Comparison of ENCODE assay signal across 7 worm cellular contexts in the genomic region with DNA sequence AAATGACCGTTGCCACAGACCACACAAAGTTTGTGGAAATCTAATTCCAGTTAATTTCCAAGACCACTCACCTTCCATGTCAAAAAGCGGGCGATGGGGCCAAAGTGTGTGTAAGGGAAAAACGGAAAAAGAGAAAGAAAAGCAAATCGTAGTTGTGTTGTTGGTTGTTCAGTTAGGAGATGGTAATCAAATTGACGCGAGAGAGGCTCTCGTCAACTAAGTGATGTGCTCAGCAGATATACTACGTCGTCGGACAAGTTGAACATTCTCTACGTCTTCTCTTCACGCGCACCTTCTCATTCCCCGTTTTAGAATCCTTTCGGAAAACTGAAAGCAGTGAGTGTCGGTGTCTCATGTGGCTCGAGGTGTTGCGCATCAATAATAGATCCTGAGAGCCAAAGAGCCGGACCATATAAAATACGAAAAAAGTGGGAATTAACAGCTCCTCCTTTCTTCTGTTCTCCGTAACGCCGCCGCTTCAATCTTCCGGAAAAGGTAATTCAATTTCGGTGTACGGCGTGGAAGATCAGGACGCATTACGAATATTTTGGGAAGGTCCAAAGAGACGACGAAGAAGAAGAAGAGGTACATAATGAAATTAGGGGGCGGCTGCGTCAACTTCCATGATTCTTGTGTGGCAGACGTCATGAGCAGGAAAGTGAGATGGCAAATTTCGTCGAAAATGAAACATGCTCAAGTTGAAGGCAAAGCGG.
A peak's percentile ranks its signal among the peaks of the same experiment; 100 is the strongest.
TF ChIP-seq lines count a peak whose summit lies in the region.

No protein-coding gene starts in this region.

TF ChIP-seq in whole organism, L1 larva, 84 proteins besides CTCF, POLR2A, EP300 and RAD21:
- TF ChIP-seq fkh-10 (GFP tag; optimal IDR thresholded peaks at IDR 0.05; lab: Kevin White, UChicago) (peak; percentile 46), ces-1 (GFP tag; optimal IDR thresholded peaks at IDR 0.05; lab: Kevin White, UChicago) (peak; percentile 56), lin-14 (GFP tag; optimal IDR thresholded peaks at IDR 0.05; lab: Kevin White, UChicago) (peak; percentile 35), mdl-1 (tag; optimal IDR thresholded peaks at IDR 0.05; lab: Kevin White, UChicago) (no peak), tlp-1 (tag; optimal IDR thresholded peaks at IDR 0.05; lab: Kevin White, UChicago) (no peak)

TF ChIP-seq in whole organism, L2 larva, 48 proteins besides CTCF, POLR2A, EP300 and RAD21:
- TF ChIP-seq ama-1 (optimal IDR thresholded peaks at IDR 0.05; lab: Kevin White, UChicago) (no peak), nhr-23 (tag; optimal IDR thresholded peaks at IDR 0.05; lab: Kevin White, UChicago) (no peak), sem-4 (tag; optimal IDR thresholded peaks at IDR 0.05; lab: Kevin White, UChicago) (peak; percentile 30)
TF ChIP-seq in whole organism, L2 larva: peak in this region for 1.

TF ChIP-seq in whole organism, L3 larva, 47 proteins besides CTCF, POLR2A, EP300 and RAD21:
- TF ChIP-seq nhr-12 (tag; optimal IDR thresholded peaks at IDR 0.05; lab: Kevin White, UChicago) (no peak), nhr-11 (tag; optimal IDR thresholded peaks at IDR 0.05; lab: Kevin White, UChicago) (no peak), fkh-10 (GFP tag; optimal IDR thresholded peaks at IDR 0.05; lab: Kevin White, UChicago) (peak; percentile 29), fkh-2 (tag; optimal IDR thresholded peaks at IDR 0.05; lab: Kevin White, UChicago) (no peak), elt-3 (tag; optimal IDR thresholded peaks at IDR 0.05; lab: Kevin White, UChicago) (no peak), mml-1 (tag; optimal IDR thresholded peaks at IDR 0.05; lab: Kevin White, UChicago) (no peak)

TF ChIP-seq in whole organism, L4 larva, 104 proteins besides CTCF, POLR2A, EP300 and RAD21:
- TF ChIP-seq cey-2 (tag; optimal IDR thresholded peaks at IDR 0.05; lab: Kevin White, UChicago; ENCODE audit: borderline replicate concordance, insufficient read depth), result no peak
- no peak for TF ChIP-seq spr-3 (GFP tag; optimal IDR thresholded peaks at IDR 0.05; lab: Kevin White, UChicago)
- 0 out of 2 replicates have a peak, but pooled peaks have one; percentile 11 for TF ChIP-seq ctbp-1 (GFP tag; IDR thresholded peaks at IDR 0.05; lab: Robert Waterston, UW)
- no peak for TF ChIP-seq tra-1 (GFP tag; IDR thresholded peaks at IDR 0.05; lab: Robert Waterston, UW)
- TF ChIP-seq ces-1 (GFP tag; optimal IDR thresholded peaks at IDR 0.05; lab: Kevin White, UChicago), result peak; percentile 46
- TF ChIP-seq unc-62 (GFP tag; optimal IDR thresholded peaks at IDR 0.05 in 1 of 2; lab: Kevin White, UChicago), result peak in 1 of 2 experiments; percentile 30
- TF ChIP-seq unc-62 (tag; optimal IDR thresholded peaks at IDR 0.05; lab: Kevin White, UChicago), result no peak
- no peak for TF ChIP-seq lir-3 (tag; optimal IDR thresholded peaks at IDR 0.05; lab: Kevin White, UChicago)
- TF ChIP-seq dmd-8 (GFP tag; IDR thresholded peaks at IDR 0.05; lab: Robert Waterston, UW), result no peak
- TF ChIP-seq lim-7 (GFP tag; IDR thresholded peaks at IDR 0.05; lab: Robert Waterston, UW), result no peak
- TF ChIP-seq attf-4 (tag; optimal IDR thresholded peaks at IDR 0.05; lab: Kevin White, UChicago), result no peak

TF ChIP-seq in whole organism, late embryonic, 69 proteins besides CTCF, POLR2A, EP300 and RAD21:
- no peak for TF ChIP-seq dmd-4 (tag; optimal IDR thresholded peaks at IDR 0.05; lab: Kevin White, UChicago; ENCODE audit: borderline replicate concordance)
- no peak for TF ChIP-seq che-1 (tag; optimal IDR thresholded peaks at IDR 0.05; lab: Kevin White, UChicago)
- no peak for TF ChIP-seq npax-4 (tag; optimal IDR thresholded peaks at IDR 0.05; lab: Kevin White, UChicago)
- TF ChIP-seq sox-4 (tag; optimal IDR thresholded peaks at IDR 0.05; lab: Kevin White, UChicago), result no peak
- no peak for TF ChIP-seq nhr-232 (tag; optimal IDR thresholded peaks at IDR 0.05; lab: Kevin White, UChicago)
- no peak for TF ChIP-seq ceh-6 (GFP tag; optimal IDR thresholded peaks at IDR 0.05; lab: Kevin White, UChicago)
- TF ChIP-seq unc-42 (tag; optimal IDR thresholded peaks at IDR 0.05; lab: Kevin White, UChicago), result peak; percentile 94
- no peak for TF ChIP-seq sox-2 (GFP tag; IDR thresholded peaks at IDR 0.05; lab: Robert Waterston, UW)
- peak; percentile 23 for TF ChIP-seq fkh-10 (GFP tag; optimal IDR thresholded peaks at IDR 0.05; lab: Kevin White, UChicago)
- TF ChIP-seq ceh-19 (GFP tag; optimal IDR thresholded peaks at IDR 0.05; lab: Kevin White, UChicago), result no peak
- TF ChIP-seq pag-3 (tag; optimal IDR thresholded peaks at IDR 0.05; lab: Kevin White, UChicago; ENCODE audit: borderline replicate concordance), result no peak
- no peak for TF ChIP-seq ceh-48 (tag; optimal IDR thresholded peaks at IDR 0.05; lab: Kevin White, UChicago)
- peak; percentile 28 for TF ChIP-seq ceh-31 (tag; optimal IDR thresholded peaks at IDR 0.05; lab: Kevin White, UChicago)
- no peak for TF ChIP-seq unc-3 (GFP tag; conservative IDR thresholded peaks at IDR 0.05; lab: Robert Waterston, UW)
- TF ChIP-seq unc-3 (tag; optimal IDR thresholded peaks at IDR 0.05; lab: Kevin White, UChicago), result no peak
- no peak for TF ChIP-seq lin-11 (tag; optimal IDR thresholded peaks at IDR 0.05; lab: Kevin White, UChicago)
- no peak for TF ChIP-seq pqm-1 (tag; optimal IDR thresholded peaks at IDR 0.05; lab: Kevin White, UChicago)
- TF ChIP-seq pha-2 (tag; optimal IDR thresholded peaks at IDR 0.05; lab: Kevin White, UChicago), result no peak
- no peak for TF ChIP-seq tbx-2 (tag; optimal IDR thresholded peaks at IDR 0.05; lab: Kevin White, UChicago)
TF ChIP-seq in whole organism, late embryonic: peak in this region for 3.

TF ChIP-seq in whole organism, mixed stage, embryonic, 35 proteins besides CTCF, POLR2A, EP300 and RAD21:
- TF ChIP-seq elt-1 (tag; optimal IDR thresholded peaks at IDR 0.05; lab: Kevin White, UChicago; ENCODE audit: borderline replicate concordance, insufficient read depth) (no peak), ces-1 (GFP tag; optimal IDR thresholded peaks at IDR 0.05; lab: Kevin White, UChicago) (peak; percentile 91), nhr-2 (tag; optimal IDR thresholded peaks at IDR 0.05; lab: Kevin White, UChicago) (no peak)

TF ChIP-seq in whole organism, young adult, 124 proteins besides CTCF, POLR2A, EP300 and RAD21:
- TF ChIP-seq zfh-2 (GFP tag; conservative IDR thresholded peaks at IDR 0.05; lab: Robert Waterston, UW) (peak; percentile 20; the same call in 1 of the 2 replicates), pha-4 (tag; optimal IDR thresholded peaks at IDR 0.05; lab: Kevin White, UChicago) (no peak), K12H6.12 (tag; optimal IDR thresholded peaks at IDR 0.05; lab: Kevin White, UChicago) (peak; percentile 29), ets-4 (GFP tag; optimal IDR thresholded peaks at IDR 0.05; lab: Kevin White, UChicago) (no peak)
